Fruit fly (Drosophila melanogaster) whole organism, embryonic: ENCODE data around the gene por.

Source experiments
- B-H2 ChIP-seq: fragments of 200-800 bp; sonication (Bioruptor generic); optimal IDR thresholded peaks from 2 replicates; lab custom pipeline; 2018; ENCODE audit warnings: missing biosample characterization, mild to moderate bottlenecking, missing genetic modification characterization
- Bgb ChIP-seq: fragments of 200-800 bp; sonication (Bioruptor generic); IDR thresholded peaks from 2 replicates; pipeline ENCODE4 v1.3.6; 2022; ENCODE audit warnings: missing biosample characterization, missing genetic modification characterization; ENCODE audit not compliant: partially characterized antibody
- CG10209 ChIP-seq: fragments of 200-800 bp; sonication (Bioruptor generic); optimal IDR thresholded peaks from 3 replicates; lab custom pipeline; 2017; ENCODE audit warnings: missing biosample characterization, mild to moderate bottlenecking, missing genetic modification characterization, missing genetic modification reagents
- CG1024 ChIP-seq: fragments of 200-800 bp; sonication (Bioruptor generic); IDR thresholded peaks from 2 replicates; pipeline ENCODE4 v1.3.6; 2022; ENCODE audit warnings: missing biosample characterization, missing genetic modification characterization
- CG13287 ChIP-seq: fragments of 200-800 bp; sonication (Bioruptor generic); IDR thresholded peaks from 2 replicates; pipeline ENCODE4 v1.3.6; 2022; ENCODE audit warnings: missing biosample characterization, missing genetic modification characterization; ENCODE audit not compliant: partially characterized antibody
- CG13424 ChIP-seq: fragments of 200-800 bp; sonication (Bioruptor generic); optimal IDR thresholded peaks from 2 replicates; lab custom pipeline; 2019; ENCODE audit warnings: missing biosample characterization, mild to moderate bottlenecking, missing genetic modification characterization, moderate library complexity
- CG14667 ChIP-seq: fragments of 200-800 bp; sonication (Bioruptor generic); IDR thresholded peaks from 2 replicates; pipeline ENCODE4 v1.3.6; 2022; ENCODE audit warnings: missing biosample characterization, missing genetic modification characterization
- CG17361 ChIP-seq: fragments of 200-800 bp; sonication (Bioruptor generic); IDR thresholded peaks from 3 replicates; pipeline ENCODE4 v1.3.6; 2022; ENCODE audit warnings: missing biosample characterization, missing genetic modification characterization
- CG17912 ChIP-seq: fragments of 200-800 bp; sonication (Bioruptor generic); optimal IDR thresholded peaks from 2 replicates; lab custom pipeline; 2018; ENCODE audit warnings: missing biosample characterization, mild to moderate bottlenecking, missing genetic modification characterization
- CG18619 ChIP-seq: fragments of 200-800 bp; sonication (Bioruptor generic); optimal IDR thresholded peaks from 3 replicates; lab custom pipeline; 2017; ENCODE audit warnings: missing biosample characterization, mild to moderate bottlenecking, missing genetic modification characterization
- CG18764 ChIP-seq: fragments of 200-800 bp; sonication (Bioruptor generic); optimal IDR thresholded peaks from 3 replicates; lab custom pipeline; 2016; ENCODE audit warnings: missing biosample characterization, missing genetic modification characterization
- CG2875 ChIP-seq: fragments of 200-800 bp; sonication (Bioruptor generic); optimal IDR thresholded peaks from 2 replicates; lab custom pipeline; 2017; ENCODE audit warnings: missing biosample characterization, mild to moderate bottlenecking, missing genetic modification characterization, missing genetic modification reagents
- CG3407 ChIP-seq: fragments of 200-800 bp; sonication (Bioruptor generic); optimal IDR thresholded peaks from 2 replicates; lab custom pipeline; 2018; ENCODE audit warnings: missing biosample characterization, mild to moderate bottlenecking, missing genetic modification characterization
- CG34422 ChIP-seq: fragments of 200-800 bp; sonication (Bioruptor generic); IDR thresholded peaks from 3 replicates; pipeline ENCODE4 v1.3.6; 2022; ENCODE audit warnings: missing biosample characterization, missing genetic modification characterization
- CG43689 ChIP-seq: fragments of 200-800 bp; sonication (Bioruptor generic); IDR thresholded peaks from 2 replicates; pipeline ENCODE4 v1.3.6; 2022; ENCODE audit warnings: missing biosample characterization, missing genetic modification characterization
- CG4404 ChIP-seq: fragments of 200-800 bp; sonication (Bioruptor generic); IDR thresholded peaks from 2 replicates; pipeline ENCODE4 v1.3.6; 2022; ENCODE audit warnings: missing biosample characterization, missing genetic modification characterization
- CG5245 ChIP-seq: fragments of 200-800 bp; sonication (Bioruptor generic); optimal IDR thresholded peaks from 3 replicates; lab custom pipeline; 2016; ENCODE audit warnings: missing biosample characterization, missing genetic modification characterization
- CG6654 ChIP-seq: fragments of 200-800 bp; sonication (Bioruptor generic); optimal IDR thresholded peaks from 2 replicates; lab custom pipeline; 2017; ENCODE audit warnings: missing biosample characterization, mild to moderate bottlenecking, missing genetic modification characterization
- CG6689 ChIP-seq: fragments of 200-800 bp; sonication (Bioruptor generic); IDR thresholded peaks from 2 replicates; pipeline ENCODE4 v1.3.6; 2022; ENCODE audit warnings: missing biosample characterization, missing genetic modification characterization
- CG7372 ChIP-seq: fragments of 200-800 bp; sonication (Bioruptor generic); IDR thresholded peaks from 2 replicates; pipeline ENCODE4 v1.3.6; 2022; ENCODE audit warnings: missing biosample characterization, missing genetic modification characterization
- CG8359 ChIP-seq: fragments of 200-800 bp; sonication (Bioruptor generic); optimal IDR thresholded peaks from 2 replicates; lab custom pipeline; 2017; ENCODE audit warnings: missing biosample characterization, mild to moderate bottlenecking, missing genetic modification characterization, borderline replicate concordance
- CrebB ChIP-seq: fragments of 200-800 bp; sonication (Bioruptor generic); optimal IDR thresholded peaks from 3 replicates; lab custom pipeline; 2018; ENCODE audit warnings: missing biosample characterization, mild to moderate bottlenecking, missing genetic modification characterization
- D ChIP-seq, 2 experiments: fragments of 200-800 bp in 1 of 2; fragments of >200 bp in 1 of 2; sonication (Bioruptor generic) in 1 of 2; optimal IDR thresholded peaks; 2 replicates in 1 of 2; 3 replicates in 1 of 2; lab custom pipeline; 2017; ENCODE audit warnings: mild to moderate bottlenecking in 1 of 2, missing biosample characterization in 1 of 2, missing genetic modification characterization in 1 of 2, missing genetic modification reagents in 1 of 2
- Eip74EF ChIP-seq, 2 experiments: fragments of 200-800 bp in 1 of 2; fragments of >200 bp in 1 of 2; sonication (Bioruptor generic) in 1 of 2; optimal IDR thresholded peaks; 2 replicates each; lab custom pipeline; 2017 to 2019; ENCODE audit warnings: missing biosample characterization in 2 of 2, missing genetic modification characterization in 2 of 2, mild to moderate bottlenecking in 1 of 2, moderate library complexity in 1 of 2
- Hr3 ChIP-seq: fragments of 200-800 bp; sonication (Bioruptor generic); optimal IDR thresholded peaks from 3 replicates; lab custom pipeline; 2016; ENCODE audit warnings: missing biosample characterization, missing genetic modification characterization
- MBD-R2 ChIP-seq: fragments of 200-800 bp; sonication (Bioruptor generic); IDR thresholded peaks from 2 replicates; pipeline ENCODE4 v1.3.6; 2022; ENCODE audit warnings: missing biosample characterization, missing genetic modification characterization
- Mad ChIP-seq: fragments of 200-800 bp; sonication (Bioruptor generic); optimal IDR thresholded peaks from 2 replicates; lab custom pipeline; 2016; ENCODE audit warnings: missing biosample characterization, missing genetic modification characterization
- Max ChIP-seq: fragments of 200-800 bp; sonication (Bioruptor generic); optimal IDR thresholded peaks from 2 replicates; lab custom pipeline; 2016; ENCODE audit warnings: missing biosample characterization, mild to moderate bottlenecking, missing genetic modification characterization
- Meics ChIP-seq: fragments of 200-800 bp; sonication (Bioruptor generic); optimal IDR thresholded peaks from 2 replicates; lab custom pipeline; 2017; ENCODE audit warnings: missing biosample characterization, mild to moderate bottlenecking, missing genetic modification characterization
- NFAT ChIP-seq: fragments of 200-800 bp; sonication (Bioruptor generic); IDR thresholded peaks from 2 replicates; pipeline ENCODE4 v1.3.6; 2022; ENCODE audit warnings: missing biosample characterization, missing genetic modification characterization
- Nf-YC ChIP-seq: fragments of 200-800 bp; optimal IDR thresholded peaks from 3 replicates; lab custom pipeline; 2019; ENCODE audit warnings: missing biosample characterization, mild to moderate bottlenecking, missing genetic modification characterization, moderate library complexity
- al ChIP-seq: fragments of 200-800 bp; sonication (Bioruptor generic); IDR thresholded peaks from 2 replicates; pipeline ENCODE4 v1.3.6; 2022; ENCODE audit warnings: missing biosample characterization, missing genetic modification characterization
- ato ChIP-seq: fragments of 200-800 bp; sonication (Bioruptor generic); IDR thresholded peaks from 2 replicates; pipeline ENCODE4 v1.3.6; 2022; ENCODE audit warnings: missing biosample characterization, missing genetic modification characterization; ENCODE audit not compliant: partially characterized antibody
- bbx ChIP-seq: fragments of 200-800 bp; sonication (Bioruptor generic); IDR thresholded peaks from 2 replicates; pipeline ENCODE4 v1.3.6; 2022; ENCODE audit warnings: missing biosample characterization, missing genetic modification characterization; ENCODE audit not compliant: partially characterized antibody
- bigmax ChIP-seq: fragments of 200-800 bp; sonication (Bioruptor generic); optimal IDR thresholded peaks from 2 replicates; lab custom pipeline; 2018; ENCODE audit warnings: missing biosample characterization, mild to moderate bottlenecking, missing genetic modification characterization
- corto ChIP-seq: fragments of 200-800 bp; sonication (Bioruptor generic); optimal IDR thresholded peaks from 2 replicates; lab custom pipeline; 2016; ENCODE audit warnings: missing biosample characterization, mild to moderate bottlenecking, missing genetic modification characterization, moderate library complexity
- dpn ChIP-seq, 2 experiments: fragments of 200-800 bp; sonication (Bioruptor generic); optimal IDR thresholded peaks; 3 replicates each; lab custom pipeline; 2016; ENCODE audit warnings: missing biosample characterization in 2 of 2, missing genetic modification characterization in 2 of 2
- esg ChIP-seq: fragments of 200-800 bp; sonication (Bioruptor generic); conservative IDR thresholded peaks from 2 replicates; pipeline ENCODE4 v1.3.6; 2022; ENCODE audit warnings: missing biosample characterization, missing genetic modification characterization
- fd96Cb ChIP-seq: fragments of 200-800 bp; sonication (Bioruptor generic); optimal IDR thresholded peaks from 2 replicates; lab custom pipeline; 2018; ENCODE audit warnings: missing biosample characterization, mild to moderate bottlenecking, missing genetic modification characterization, moderate library complexity
- jing ChIP-seq: fragments of 200-800 bp; sonication (Bioruptor generic); optimal IDR thresholded peaks from 2 replicates; lab custom pipeline; 2018; ENCODE audit warnings: missing biosample characterization, mild to moderate bottlenecking, missing genetic modification characterization
- p53 ChIP-seq: fragments of 200-800 bp; sonication (Bioruptor generic); optimal IDR thresholded peaks from 2 replicates; lab custom pipeline; 2016; ENCODE audit warnings: missing biosample characterization, missing genetic modification characterization
- pita ChIP-seq: fragments of 200-800 bp; sonication (Bioruptor generic); optimal IDR thresholded peaks from 2 replicates; lab custom pipeline; 2017; ENCODE audit warnings: missing biosample characterization, mild to moderate bottlenecking, missing genetic modification characterization
- row ChIP-seq: fragments of 200-800 bp; sonication (Bioruptor generic); IDR thresholded peaks from 3 replicates; pipeline ENCODE4 v1.3.6; 2022; ENCODE audit warnings: missing biosample characterization, missing genetic modification characterization
- seq ChIP-seq: fragments of 200-800 bp; sonication (Bioruptor generic); IDR thresholded peaks from 2 replicates; pipeline ENCODE4 v1.3.6; 2022; ENCODE audit warnings: missing biosample characterization, missing genetic modification characterization
- tgo ChIP-seq: fragments of 200-800 bp; sonication (Bioruptor generic); IDR thresholded peaks from 3 replicates; pipeline ENCODE4 v1.3.6; 2022; ENCODE audit warnings: missing biosample characterization, missing genetic modification characterization
- trh ChIP-seq: fragments of 200-800 bp; sonication (Bioruptor generic); optimal IDR thresholded peaks from 2 replicates; lab custom pipeline; 2016; ENCODE audit warnings: missing biosample characterization, missing genetic modification characterization
- unc-4 ChIP-seq: fragments of 200-800 bp; sonication (Bioruptor generic); IDR thresholded peaks from 2 replicates; pipeline ENCODE4 v1.3.6; 2022; ENCODE audit warnings: missing biosample characterization, missing genetic modification characterization; ENCODE audit not compliant: partially characterized antibody
- wdn ChIP-seq: fragments of 200-800 bp; sonication (Bioruptor generic); IDR thresholded peaks from 2 replicates; pipeline ENCODE4 v1.3.6; 2022; ENCODE audit warnings: missing biosample characterization, missing genetic modification characterization
- zfh1 ChIP-seq: fragments of 200-800 bp; sonication (Bioruptor generic); IDR thresholded peaks from 3 replicates; pipeline ENCODE4 v1.3.6; 2022; ENCODE audit warnings: missing biosample characterization, missing genetic modification characterization

Gene por

dm6 chrX:18404632-18405238, 25.1 kb upstream of the por start (continued):
- TF ChIP-seq CG43689: no peak
- TF ChIP-seq CG18619 (GFP tag; lab: Kevin White, UChicago): peak; percentile 49
- TF ChIP-seq CG1024 (GFP tag; lab: Robert Waterston, UW): no peak
- no peak for TF ChIP-seq Bgb
- no peak for TF ChIP-seq p53 (GFP tag; lab: Kevin White, UChicago)
- no peak for TF ChIP-seq B-H2 (GFP tag; lab: Kevin White, UChicago)
- no peak for TF ChIP-seq CG13287
- TF ChIP-seq row (GFP tag; lab: Robert Waterston, UW): peak; percentile 89
- TF ChIP-seq CG17912 (GFP tag; lab: Kevin White, UChicago): no peak
- peak; percentile 44 for TF ChIP-seq Mad (GFP tag; lab: Kevin White, UChicago)
- TF ChIP-seq pita (GFP tag; lab: Kevin White, UChicago): no peak
- TF ChIP-seq CG34422 (GFP tag; lab: Robert Waterston, UW): no peak; the same call in 2 of the 3 replicates
- no peak for TF ChIP-seq MBD-R2 (GFP tag; lab: Robert Waterston, UW)
- no peak for TF ChIP-seq jing (GFP tag; lab: Kevin White, UChicago)
- TF ChIP-seq Meics: no peak
- TF ChIP-seq wdn (GFP tag; lab: Robert Waterston, UW): no peak
- TF ChIP-seq trh: no peak
- no peak for TF ChIP-seq CG4404 (GFP tag; lab: Robert Waterston, UW)
- TF ChIP-seq Eip74EF (GFP tag; optimal IDR thresholded peaks at IDR 0.05; lab: Kevin White, UChicago): no peak
- no peak for TF ChIP-seq corto (GFP tag; lab: Kevin White, UChicago)
- no peak for TF ChIP-seq CrebB (tag; lab: Kevin White, UChicago)
- no peak for TF ChIP-seq CG3407
- no peak for TF ChIP-seq ato
- TF ChIP-seq CG8359 (GFP tag; lab: Kevin White, UChicago): no peak
- TF ChIP-seq fd96Cb (tag; lab: Kevin White, UChicago): peak; percentile 10
- TF ChIP-seq dpn (GFP tag; optimal IDR thresholded peaks at IDR 0.05; lab: Kevin White, UChicago): peak in 1 of 2 experiments; percentile 34
- TF ChIP-seq Hr3: peak; percentile 29
- TF ChIP-seq CG17361 (GFP tag; lab: Robert Waterston, UW): peak; percentile 32; the same call in 2 of the 3 replicates
- no peak for TF ChIP-seq Nf-YC (tag; lab: Kevin White, UChicago)
- no peak for TF ChIP-seq Max
- TF ChIP-seq seq (GFP tag; lab: Robert Waterston, UW): peak; percentile 18; the same call in 1 of the 2 replicates
- TF ChIP-seq esg: no peak
- no peak for TF ChIP-seq CG14667 (GFP tag; lab: Robert Waterston, UW)
- no peak for TF ChIP-seq bbx (GFP tag; lab: Robert Waterston, UW)
- no peak for TF ChIP-seq bigmax
- TF ChIP-seq CG13424 (tag; lab: Kevin White, UChicago): peak; percentile 13
- peak; percentile 30 for TF ChIP-seq CG6654
- TF ChIP-seq unc-4: no peak
- TF ChIP-seq zfh1 (GFP tag; lab: Robert Waterston, UW): no peak
- TF ChIP-seq D (optimal IDR thresholded peaks at IDR 0.05; lab: Kevin White, UChicago): no peak
- no peak for TF ChIP-seq D (GFP tag; optimal IDR thresholded peaks at IDR 0.05; lab: Kevin White, UChicago)
- TF ChIP-seq CG10209 (GFP tag; lab: Kevin White, UChicago): no peak
- TF ChIP-seq CG18764 (GFP tag; lab: Kevin White, UChicago): no peak
- no peak for TF ChIP-seq CG6689 (GFP tag; lab: Robert Waterston, UW)
- TF ChIP-seq CG2875 (GFP tag; lab: Kevin White, UChicago): no peak
- no peak for TF ChIP-seq al
- TF ChIP-seq NFAT: no peak
- no peak for TF ChIP-seq CG5245 (GFP tag; lab: Kevin White, UChicago)
- no peak for TF ChIP-seq tgo
- TF ChIP-seq CG7372 (GFP tag; lab: Robert Waterston, UW): no peak
